Fruit fly (Drosophila melanogaster) whole organism, embryonic: ENCODE results near the gene CG46310.

ENCODE experiments used
- Bdp1 ChIP-seq: fragments of 200-800 bp; sonication (Bioruptor generic); optimal IDR thresholded peaks from 3 replicates; lab custom pipeline; 2016; ENCODE audit warnings: missing biosample characterization, missing genetic modification characterization
- CG10462 ChIP-seq: fragments of 200-800 bp; sonication (Bioruptor generic); optimal IDR thresholded peaks from 2 replicates; lab custom pipeline; 2016; ENCODE audit warnings: missing biosample characterization, missing genetic modification characterization
- CG11560 ChIP-seq: fragments of 200-800 bp; sonication (Bioruptor generic); IDR thresholded peaks from 3 replicates; pipeline ENCODE4 v1.3.6; 2022; ENCODE audit warnings: missing biosample characterization, missing genetic modification characterization
- CG12071 ChIP-seq: fragments of 200-800 bp; sonication (Bioruptor generic); optimal IDR thresholded peaks from 3 replicates; lab custom pipeline; 2018; ENCODE audit warnings: missing biosample characterization, mild to moderate bottlenecking, missing genetic modification characterization
- CG12104 ChIP-seq: fragments of 200-800 bp; sonication (Bioruptor generic); optimal IDR thresholded peaks from 3 replicates; lab custom pipeline; 2016; ENCODE audit warnings: missing biosample characterization, missing genetic modification characterization
- CG1529 ChIP-seq: fragments of 200-800 bp; sonication (Bioruptor generic); optimal IDR thresholded peaks from 3 replicates; lab custom pipeline; 2018; ENCODE audit warnings: missing biosample characterization, missing genetic modification characterization
- CG15696 ChIP-seq: fragments of 200-800 bp; sonication (Bioruptor generic); optimal IDR thresholded peaks from 2 replicates; lab custom pipeline; 2019; ENCODE audit warnings: missing biosample characterization, mild to moderate bottlenecking, missing genetic modification characterization, moderate library complexity
- CG2120 ChIP-seq: fragments of 200-800 bp; sonication (Bioruptor generic); optimal IDR thresholded peaks from 3 replicates; lab custom pipeline; 2016; ENCODE audit warnings: missing biosample characterization, missing genetic modification characterization
- CG31441 ChIP-seq: fragments of 200-800 bp; sonication (Bioruptor generic); IDR thresholded peaks from 2 replicates; pipeline ENCODE4 v1.3.6; 2022; ENCODE audit warnings: missing biosample characterization, missing genetic modification characterization
- CG4328 ChIP-seq: fragments of 200-800 bp; sonication (Bioruptor generic); optimal IDR thresholded peaks from 3 replicates; lab custom pipeline; 2017; ENCODE audit warnings: missing biosample characterization, missing genetic modification reagents, missing genetic modification characterization
- CG4707 ChIP-seq: fragments of 200-800 bp; sonication (Bioruptor generic); optimal IDR thresholded peaks from 2 replicates; lab custom pipeline; 2018; ENCODE audit warnings: missing biosample characterization, mild to moderate bottlenecking, missing genetic modification characterization, moderate library complexity
- CG4820 ChIP-seq: fragments of 200-800 bp; sonication (Bioruptor generic); optimal IDR thresholded peaks from 3 replicates; lab custom pipeline; 2016; ENCODE audit warnings: missing biosample characterization, missing genetic modification characterization
- CG5953 ChIP-seq: fragments of 200-800 bp; sonication (Bioruptor generic); IDR thresholded peaks from 2 replicates; pipeline ENCODE4 v1.3.6; 2022; ENCODE audit warnings: missing biosample characterization, missing genetic modification characterization
- CG6813 ChIP-seq: fragments of 200-800 bp; sonication (Bioruptor generic); optimal IDR thresholded peaks from 2 replicates; lab custom pipeline; 2017; ENCODE audit warnings: missing biosample characterization, missing genetic modification characterization, mild to moderate bottlenecking, moderate library complexity, missing genetic modification reagents
- CG7745 ChIP-seq: fragments of 200-800 bp; sonication (Bioruptor generic); optimal IDR thresholded peaks from 2 replicates; lab custom pipeline; 2018; ENCODE audit warnings: missing biosample characterization, mild to moderate bottlenecking, missing genetic modification characterization, moderate library complexity
- CG7987 ChIP-seq: fragments of 200-800 bp; sonication (Bioruptor generic); optimal IDR thresholded peaks from 2 replicates; lab custom pipeline; 2018; ENCODE audit warnings: missing biosample characterization, mild to moderate bottlenecking, missing genetic modification characterization, moderate library complexity
- CHES-1-like ChIP-seq: fragments of 200-800 bp; sonication (Bioruptor generic); optimal IDR thresholded peaks from 2 replicates; lab custom pipeline; 2016; ENCODE audit warnings: missing biosample characterization, missing genetic modification characterization
- Dip3 ChIP-seq: fragments of 200-800 bp; sonication (Bioruptor generic); optimal IDR thresholded peaks from 3 replicates; lab custom pipeline; 2016; ENCODE audit warnings: missing biosample characterization, missing genetic modification characterization
- Doc3 ChIP-seq: fragments of 200-800 bp; sonication (Bioruptor generic); IDR thresholded peaks from 3 replicates; pipeline ENCODE4 v1.3.6; 2022; ENCODE audit warnings: missing biosample characterization, missing genetic modification characterization; ENCODE audit not compliant: partially characterized antibody
- HHEX ChIP-seq: fragments of 200-800 bp; sonication (Bioruptor generic); optimal IDR thresholded peaks from 3 replicates; lab custom pipeline; 2017; ENCODE audit warnings: missing biosample characterization, mild to moderate bottlenecking, missing genetic modification characterization, missing genetic modification reagents
- Lpt ChIP-seq: fragments of >200 bp; optimal IDR thresholded peaks from 2 replicates; lab custom pipeline; 2018; ENCODE audit warnings: missing biosample characterization, missing genetic modification characterization
- NFAT ChIP-seq: fragments of 200-800 bp; sonication (Bioruptor generic); IDR thresholded peaks from 2 replicates; pipeline ENCODE4 v1.3.6; 2022; ENCODE audit warnings: missing biosample characterization, missing genetic modification characterization
- Nf-YA ChIP-seq: fragments of 200-800 bp; sonication (Bioruptor generic); IDR thresholded peaks from 2 replicates; pipeline ENCODE4 v1.3.6; 2022; ENCODE audit warnings: missing biosample characterization, missing genetic modification characterization
- Taf1 ChIP-seq: fragments of 200-800 bp; sonication (Bioruptor generic); IDR thresholded peaks from 2 replicates; pipeline ENCODE4 v1.3.6; 2022; ENCODE audit warnings: missing biosample characterization, missing genetic modification characterization
- ara ChIP-seq: fragments of 200-800 bp; sonication (Bioruptor generic); IDR thresholded peaks from 2 replicates; pipeline ENCODE4 v1.3.6; 2022; ENCODE audit warnings: missing biosample characterization, missing genetic modification characterization
- ato ChIP-seq: fragments of 200-800 bp; sonication (Bioruptor generic); IDR thresholded peaks from 2 replicates; pipeline ENCODE4 v1.3.6; 2022; ENCODE audit warnings: missing biosample characterization, missing genetic modification characterization; ENCODE audit not compliant: partially characterized antibody
- cg ChIP-seq: fragments of 200-800 bp; sonication (Bioruptor generic); optimal IDR thresholded peaks from 3 replicates; lab custom pipeline; 2019; ENCODE audit warnings: missing biosample characterization, mild to moderate bottlenecking, missing genetic modification characterization, moderate library complexity
- ewg ChIP-seq: fragments of 200-800 bp; sonication (Bioruptor generic); optimal IDR thresholded peaks from 3 replicates; lab custom pipeline; 2017; ENCODE audit warnings: mild to moderate bottlenecking, missing biosample characterization, missing genetic modification reagents, missing genetic modification characterization
- grau ChIP-seq: fragments of 200-800 bp; optimal IDR thresholded peaks from 3 replicates; lab custom pipeline; 2019; ENCODE audit warnings: missing biosample characterization, mild to moderate bottlenecking, missing genetic modification characterization, moderate library complexity
- gsb-n ChIP-seq: fragments of 200-800 bp; sonication (Bioruptor generic); optimal IDR thresholded peaks from 3 replicates; lab custom pipeline; 2018; ENCODE audit warnings: missing biosample characterization, mild to moderate bottlenecking, missing genetic modification characterization
- her ChIP-seq: fragments of 200-800 bp; sonication (Bioruptor generic); optimal IDR thresholded peaks from 2 replicates; lab custom pipeline; 2016; ENCODE audit warnings: missing biosample characterization, missing genetic modification characterization
- ken ChIP-seq: fragments of 200-800 bp; sonication (Bioruptor generic); IDR thresholded peaks from 3 replicates; pipeline ENCODE4 v1.3.6; 2022; ENCODE audit warnings: missing biosample characterization, missing genetic modification characterization
- klu ChIP-seq: fragments of 200-800 bp; sonication (Bioruptor generic); IDR thresholded peaks from 2 replicates; pipeline ENCODE4 v1.3.6; 2022; ENCODE audit warnings: missing biosample characterization, missing genetic modification characterization
- kni ChIP-seq: fragments of 200-800 bp; sonication (Bioruptor generic); optimal IDR thresholded peaks from 3 replicates; lab custom pipeline; 2017; ENCODE audit warnings: mild to moderate bottlenecking, missing biosample characterization, missing genetic modification reagents, missing genetic modification characterization
- knrl ChIP-seq: fragments of 200-800 bp; sonication (Bioruptor generic); IDR thresholded peaks from 3 replicates; pipeline ENCODE4 v1.3.6; 2022; ENCODE audit warnings: missing biosample characterization, missing genetic modification characterization; ENCODE audit not compliant: partially characterized antibody
- mld ChIP-seq: fragments of 200-800 bp; sonication (Bioruptor generic); IDR thresholded peaks from 3 replicates; pipeline ENCODE4 v1.3.6; 2022; ENCODE audit warnings: missing biosample characterization, missing genetic modification characterization; ENCODE audit not compliant: partially characterized antibody
- pan ChIP-seq, 4 experiments: fragments of >200 bp in 3 of 4; fragments of 200-800 bp in 1 of 4; sonication (Bioruptor generic) in 1 of 4; optimal IDR thresholded peaks in 3 of 4; IDR thresholded peaks in 1 of 4; 2 replicates each; pipeline versions ENCODE4 v1.3.6 to Lab custom; 2017 to 2022; ENCODE audit warnings: missing biosample characterization in 2 of 4, missing genetic modification characterization in 2 of 4, mixed read lengths in 1 of 4
- phol ChIP-seq: fragments of 200-800 bp; sonication (Bioruptor generic); optimal IDR thresholded peaks from 3 replicates; lab custom pipeline; 2018; ENCODE audit warnings: missing biosample characterization, mild to moderate bottlenecking, missing genetic modification characterization, moderate library complexity
- pros ChIP-seq: fragments of 200-800 bp; sonication (Bioruptor generic); optimal IDR thresholded peaks from 3 replicates; lab custom pipeline; 2019; ENCODE audit warnings: missing biosample characterization, mild to moderate bottlenecking, missing genetic modification characterization, moderate library complexity
- slbo ChIP-seq: fragments of 200-800 bp; sonication (Bioruptor generic); IDR thresholded peaks from 2 replicates; pipeline ENCODE4 v1.3.6; 2022; ENCODE audit warnings: missing biosample characterization, missing genetic modification characterization
- sob ChIP-seq: fragments of 200-800 bp; sonication (Bioruptor generic); IDR thresholded peaks from 2 replicates; pipeline ENCODE4 v1.3.6; 2022; ENCODE audit warnings: missing biosample characterization, missing genetic modification characterization
- tap ChIP-seq: fragments of 200-800 bp; optimal IDR thresholded peaks from 3 replicates; lab custom pipeline; 2019; ENCODE audit warnings: missing biosample characterization, mild to moderate bottlenecking, missing genetic modification characterization, moderate library complexity
- tgo ChIP-seq: fragments of 200-800 bp; sonication (Bioruptor generic); IDR thresholded peaks from 3 replicates; pipeline ENCODE4 v1.3.6; 2022; ENCODE audit warnings: missing biosample characterization, missing genetic modification characterization
- tup ChIP-seq: fragments of 200-800 bp; sonication (Bioruptor generic); optimal IDR thresholded peaks from 2 replicates; lab custom pipeline; 2016; ENCODE audit warnings: missing biosample characterization, mild to moderate bottlenecking, missing genetic modification characterization, moderate library complexity
- twi ChIP-seq: fragments of 200-800 bp; optimal IDR thresholded peaks from 2 replicates; lab custom pipeline; 2019; ENCODE audit warnings: missing biosample characterization, mild to moderate bottlenecking, missing genetic modification characterization, moderate library complexity
- zen2 ChIP-seq: fragments of 200-800 bp; sonication (Bioruptor generic); IDR thresholded peaks from 3 replicates; pipeline ENCODE4 v1.3.6; 2022; ENCODE audit warnings: missing biosample characterization, missing genetic modification characterization; ENCODE audit not compliant: partially characterized antibody

The CG46310 gene

DNA sequence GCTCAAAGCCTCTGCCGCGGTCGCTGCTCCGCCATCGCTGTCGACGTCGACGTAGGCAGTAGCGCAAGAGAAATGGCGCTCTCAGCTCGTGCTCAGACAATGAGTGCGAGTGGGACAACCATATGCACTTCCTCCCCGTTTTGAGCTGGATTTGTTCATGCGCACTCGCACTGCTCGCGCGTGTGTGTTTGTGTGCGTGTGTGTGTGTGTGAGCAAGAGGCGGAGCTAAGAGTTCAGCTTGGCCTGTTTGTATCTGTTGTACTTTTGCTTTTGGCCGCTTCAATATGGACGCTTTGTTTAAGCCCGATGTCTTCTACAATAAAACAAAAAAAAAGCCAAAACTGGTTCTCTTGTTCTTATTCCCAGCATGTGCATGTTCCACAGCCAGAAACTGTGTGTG is 27.4 kb downstream of the CG46310 start (continued):
- TF ChIP-seq tgo (GFP tag; lab: Robert Waterston, UW) = no peak
- no peak for TF ChIP-seq CG4328 (GFP tag; lab: Kevin White, UChicago)
- no peak for TF ChIP-seq HHEX (GFP tag; lab: Kevin White, UChicago)
- peak; percentile 94 for TF ChIP-seq ewg (GFP tag; lab: Kevin White, UChicago)
- no peak for TF ChIP-seq grau (tag; lab: Kevin White, UChicago)
- no peak for TF ChIP-seq CG4820
- TF ChIP-seq CG4707 (GFP tag; lab: Kevin White, UChicago) = no peak
- no peak for TF ChIP-seq knrl (GFP tag; lab: Robert Waterston, UW)
- 0 out of 2 replicates have a peak, but pooled peaks have one; percentile 15 for TF ChIP-seq ato (GFP tag; lab: Robert Waterston, UW)
- no peak for TF ChIP-seq pros (GFP tag; lab: Kevin White, UChicago)
- no peak for TF ChIP-seq gsb-n
- TF ChIP-seq NFAT (GFP tag; lab: Robert Waterston, UW) = no peak
- no peak for TF ChIP-seq CG10462 (GFP tag; lab: Kevin White, UChicago)
- TF ChIP-seq CG12071 (GFP tag; lab: Kevin White, UChicago) = peak; percentile 46
- no peak for TF ChIP-seq tap (tag; lab: Kevin White, UChicago)
- no peak for TF ChIP-seq CG12104
- 0 out of 2 replicates have a peak, but pooled peaks have one; percentile 5 for TF ChIP-seq CG5953 (GFP tag; lab: Robert Waterston, UW)
- TF ChIP-seq CG2120 = no peak
- peak; percentile 7 for TF ChIP-seq her
- TF ChIP-seq ara (GFP tag; lab: Robert Waterston, UW) = no peak
- peak; percentile 71 for TF ChIP-seq kni (GFP tag; lab: Kevin White, UChicago)
- no peak for TF ChIP-seq CG7745
- no peak for TF ChIP-seq Bdp1 (GFP tag; lab: Kevin White, UChicago)
- TF ChIP-seq phol (tag; lab: Kevin White, UChicago) = peak; percentile 87
- peak; percentile 71; the same call in 1 of the 2 replicates for TF ChIP-seq Nf-YA
- TF ChIP-seq zen2 (GFP tag; lab: Robert Waterston, UW) = 0 out of 3 replicates have a peak, but pooled peaks have one; percentile 36
- TF ChIP-seq slbo (GFP tag; lab: Robert Waterston, UW) = 0 out of 2 replicates have a peak, but pooled peaks have one; percentile 8
- TF ChIP-seq CG7987 (GFP tag; lab: Kevin White, UChicago) = peak; percentile 19
- no peak for TF ChIP-seq pan (optimal IDR thresholded peaks at IDR 0.05; lab: Kevin White, UChicago)
- peak in 1 of 2 experiments; percentile 45 for TF ChIP-seq pan (GFP tag; optimal IDR thresholded peaks at IDR 0.05 in 1 of 2, IDR thresholded peaks at IDR 0.05 in 1 of 2)
- TF ChIP-seq mld (GFP tag; lab: Robert Waterston, UW) = 0 out of 3 replicates have a peak, but pooled peaks have one; percentile 44
- TF ChIP-seq ken (GFP tag; lab: Robert Waterston, UW) = no peak
- TF ChIP-seq twi (tag; lab: Kevin White, UChicago) = peak; percentile 24
- peak; percentile 96 for TF ChIP-seq cg
- TF ChIP-seq CG6813 (GFP tag; lab: Kevin White, UChicago) = peak; percentile 26
- no peak for TF ChIP-seq tup (GFP tag; lab: Kevin White, UChicago)
- no peak for TF ChIP-seq klu (GFP tag; lab: Robert Waterston, UW)
- peak; percentile 28; the same call in 1 of the 2 replicates for TF ChIP-seq sob (GFP tag; lab: Robert Waterston, UW)

DNA sequence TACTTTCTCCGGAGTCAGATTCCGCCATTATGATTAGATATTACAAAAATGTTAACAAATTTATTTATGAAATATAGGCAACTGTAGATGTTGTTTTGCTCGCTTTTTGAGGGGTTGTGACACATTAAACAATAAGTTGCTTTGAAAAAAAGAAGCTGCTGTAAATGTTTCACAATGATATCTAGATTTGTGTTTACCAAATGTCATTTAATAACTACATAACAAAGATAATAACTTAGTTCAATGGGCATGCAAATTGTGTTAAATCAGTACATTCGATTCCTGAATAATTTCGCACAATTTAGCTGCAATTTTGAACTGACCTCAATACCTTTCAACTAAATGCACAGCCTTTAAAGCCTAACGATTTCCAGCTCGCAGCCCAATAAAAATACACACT is 30.3 kb downstream of the CG46310 start, which contains the start of gene fzo:
Gene fzo, minus strand, starts transcription at position 101 of the 400 bp plus-strand sequence.
- no peak for TF ChIP-seq Dip3 (GFP tag; lab: Kevin White, UChicago)
- no peak for TF ChIP-seq ewg (GFP tag; lab: Kevin White, UChicago)
- no peak for TF ChIP-seq CG15696
- TF ChIP-seq Taf1 (GFP tag; lab: Robert Waterston, UW) = no peak
- no peak for TF ChIP-seq Lpt (GFP tag; lab: Kevin White, UChicago)
- TF ChIP-seq CG4820 = no peak
- TF ChIP-seq Doc3 (GFP tag; lab: Robert Waterston, UW) = no peak
- TF ChIP-seq CG1529 (GFP tag; lab: Kevin White, UChicago) = no peak
- TF ChIP-seq CG31441 (GFP tag; lab: Robert Waterston, UW) = no peak
- TF ChIP-seq CG11560 (tag; lab: Robert Waterston, UW) = no peak
- TF ChIP-seq CHES-1-like (GFP tag; lab: Kevin White, UChicago) = no peak
